Fruit fly (Drosophila melanogaster): Measurements from ENCODE around the gene Samuel.
A peak's percentile ranks its signal among the peaks of the same experiment; 100 is the strongest.

Gene Samuel

DNA sequence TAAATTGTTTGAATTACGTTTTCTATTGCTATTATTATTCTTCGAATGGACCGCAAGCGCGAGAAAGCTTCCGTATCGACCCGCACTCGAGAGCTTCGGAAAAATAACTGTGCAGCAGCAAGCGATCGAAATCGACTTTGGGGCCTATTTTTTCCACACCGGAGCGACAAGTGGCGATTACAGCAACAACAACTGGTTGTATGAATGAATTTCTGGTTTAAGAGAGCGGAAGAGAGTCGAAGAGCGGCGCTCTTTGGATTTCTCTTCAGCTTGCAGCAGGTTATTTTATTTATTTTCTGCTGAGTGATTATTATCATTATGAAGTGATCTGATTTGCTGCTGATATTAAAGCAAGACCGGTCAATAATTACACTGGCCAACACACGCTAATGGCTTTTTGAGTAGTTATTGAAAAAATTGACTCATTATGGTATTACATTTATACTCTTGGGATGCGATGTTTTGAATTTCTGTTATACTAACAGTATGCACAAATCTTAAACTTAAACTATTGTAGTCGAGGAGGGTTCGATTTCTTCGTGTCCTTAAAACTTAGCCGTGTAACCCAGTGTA lies at the start of gene Samuel (continued):
- no peak for TF ChIP-seq CG4730 (GFP tag; IDR thresholded peaks at IDR 0.05)
- TF ChIP-seq HHEX (GFP tag; optimal IDR thresholded peaks at IDR 0.05): peak; percentile 11
- peak; percentile 20 for TF ChIP-seq CG4707 (GFP tag; optimal IDR thresholded peaks at IDR 0.05)
- no peak for TF ChIP-seq slp2 (GFP tag; optimal IDR thresholded peaks at IDR 0.05)
- TF ChIP-seq aop (GFP tag; IDR thresholded peaks at IDR 0.05): no peak
- peak; percentile 35; the same call in 1 of the 2 replicates for TF ChIP-seq CG32532 (GFP tag; IDR thresholded peaks at IDR 0.05)
- 0 out of 3 replicates have a peak, but pooled peaks have one; percentile 29 for TF ChIP-seq CG6175 (GFP tag; IDR thresholded peaks at IDR 0.05)
- no peak for TF ChIP-seq Abd-B (GFP tag; optimal IDR thresholded peaks at IDR 0.05)
- no peak for TF ChIP-seq Hmr (GFP tag; optimal IDR thresholded peaks at IDR 0.05)
- peak; percentile 0 for TF ChIP-seq trem (tag; optimal IDR thresholded peaks at IDR 0.05)
- TF ChIP-seq CG4424 (GFP tag; optimal IDR thresholded peaks at IDR 0.05): peak; percentile 30
- TF ChIP-seq CG13424 (tag; optimal IDR thresholded peaks at IDR 0.05): no peak
- TF ChIP-seq CkIIα-i1 (GFP tag; IDR thresholded peaks at IDR 0.05): no peak
- no peak for TF ChIP-seq CG7556 (GFP tag; optimal IDR thresholded peaks at IDR 0.05)
- TF ChIP-seq seq (GFP tag; IDR thresholded peaks at IDR 0.05): no peak
- TF ChIP-seq lbe (GFP tag; optimal IDR thresholded peaks at IDR 0.05): peak; percentile 65
- TF ChIP-seq chinmo (GFP tag; IDR thresholded peaks at IDR 0.05; ENCODE audit: partially characterized antibody): peak; percentile 82; the same call in 3 of the 4 replicates
- TF ChIP-seq corto (GFP tag; optimal IDR thresholded peaks at IDR 0.05): peak; percentile 68
- TF ChIP-seq Drgx (GFP tag; IDR thresholded peaks at IDR 0.05): peak; percentile 33; the same call in 1 of the 2 replicates
- no peak for TF ChIP-seq zfh2 (GFP tag; optimal IDR thresholded peaks at IDR 0.05)
- TF ChIP-seq jumu (GFP tag; optimal IDR thresholded peaks at IDR 0.05): no peak
- no peak for TF ChIP-seq CG18619 (GFP tag; optimal IDR thresholded peaks at IDR 0.05)
- TF ChIP-seq Nf-YB (GFP tag; optimal IDR thresholded peaks at IDR 0.05): peak; percentile 73

DNA sequence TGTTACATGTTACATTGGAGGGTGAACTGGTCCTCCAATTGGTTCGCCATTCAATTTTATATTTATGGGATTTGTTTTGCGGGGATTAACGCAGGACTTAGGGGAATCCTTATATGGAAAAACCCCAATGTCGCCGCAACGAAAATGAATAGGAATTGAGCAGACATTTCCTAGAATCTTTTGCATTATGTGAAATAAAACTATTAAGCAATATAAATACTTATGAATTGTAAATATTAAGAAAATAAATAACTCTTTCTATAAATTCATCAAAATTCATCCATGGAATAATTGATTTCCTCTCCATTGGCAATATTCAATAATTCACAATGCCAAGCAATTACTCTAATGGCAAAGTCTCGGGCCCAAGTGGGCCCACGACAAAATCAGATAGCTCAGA lies 46.9 kb upstream of the Samuel start, which contains the start of gene Gr32a:
Gene Gr32a, plus strand, starts transcription at position 301 of the 400 bp plus-strand sequence.
- no peak for TF ChIP-seq tap (tag; optimal IDR thresholded peaks at IDR 0.05)
- TF ChIP-seq CG3407 (GFP tag; optimal IDR thresholded peaks at IDR 0.05): no peak
- TF ChIP-seq ase (GFP tag; IDR thresholded peaks at IDR 0.05): no peak
- TF ChIP-seq pnt (GFP tag; optimal IDR thresholded peaks at IDR 0.05): no peak
- TF ChIP-seq CG17612 (GFP tag; IDR thresholded peaks at IDR 0.05): no peak
- no peak for TF ChIP-seq NFAT (GFP tag; IDR thresholded peaks at IDR 0.05)
- no peak for TF ChIP-seq Adf1 (GFP tag; IDR thresholded peaks at IDR 0.05)
- no peak for TF ChIP-seq CkIIα-i1 (GFP tag; IDR thresholded peaks at IDR 0.05)
- TF ChIP-seq CG13296 (GFP tag; optimal IDR thresholded peaks at IDR 0.05): no peak
- TF ChIP-seq CG7928 (GFP tag; optimal IDR thresholded peaks at IDR 0.05): no peak
- TF ChIP-seq bab2 (GFP tag; optimal IDR thresholded peaks at IDR 0.05): no peak
- no peak for TF ChIP-seq gce (GFP tag; IDR thresholded peaks at IDR 0.05)
- no peak for TF ChIP-seq CG9727 (GFP tag; optimal IDR thresholded peaks at IDR 0.05)
- no peak for TF ChIP-seq CG17385 (GFP tag; optimal IDR thresholded peaks at IDR 0.05)
- TF ChIP-seq Bdp1 (GFP tag; optimal IDR thresholded peaks at IDR 0.05): no peak
- TF ChIP-seq CG4820 (GFP tag; optimal IDR thresholded peaks at IDR 0.05): no peak
- TF ChIP-seq CG31388 (GFP tag; optimal IDR thresholded peaks at IDR 0.05): no peak
- no peak for TF ChIP-seq kni (GFP tag; optimal IDR thresholded peaks at IDR 0.05)

Measured in whole organism, embryonic.